Fruit fly (Drosophila melanogaster): Measurements from ENCODE around the gene axed.

The axed gene

dm6 chr3L:6576709-6577108 is 32.4 kb upstream of the axed start (continued):
- TF ChIP-seq pros (GFP tag; optimal IDR thresholded peaks at IDR 0.05): no peak
- no peak for TF ChIP-seq lola (GFP tag; optimal IDR thresholded peaks at IDR 0.05)
- TF ChIP-seq YL-1 (GFP tag; optimal IDR thresholded peaks at IDR 0.05): no peak
- no peak for TF ChIP-seq dmrt11E (tag; optimal IDR thresholded peaks at IDR 0.05)
- TF ChIP-seq CG7928 (GFP tag; optimal IDR thresholded peaks at IDR 0.05): no peak
- peak; percentile 25 for TF ChIP-seq CG18619 (GFP tag; optimal IDR thresholded peaks at IDR 0.05)
- TF ChIP-seq CG8359 (GFP tag; optimal IDR thresholded peaks at IDR 0.05; ENCODE audit: borderline replicate concordance): no peak
- TF ChIP-seq BEAF-32 (GFP tag; optimal IDR thresholded peaks at IDR 0.05): no peak
- no peak for TF ChIP-seq CG34224 (GFP tag; IDR thresholded peaks at IDR 0.05; ENCODE audit: partially characterized antibody)
- peak; percentile 37 for TF ChIP-seq CG14667 (GFP tag; IDR thresholded peaks at IDR 0.05)
- TF ChIP-seq gfzf (GFP tag; optimal IDR thresholded peaks at IDR 0.05): no peak
- TF ChIP-seq CG14860 (GFP tag; IDR thresholded peaks at IDR 0.05; ENCODE audit: partially characterized antibody): no peak
- TF ChIP-seq CG11504 (tag; optimal IDR thresholded peaks at IDR 0.05): peak; percentile 82
- TF ChIP-seq CG12219 (GFP tag; optimal IDR thresholded peaks at IDR 0.05): peak; percentile 68
- TF ChIP-seq tap (tag; optimal IDR thresholded peaks at IDR 0.05): peak; percentile 59
- TF ChIP-seq CG1024 (GFP tag; IDR thresholded peaks at IDR 0.05): peak; percentile 55; the same call in 1 of the 2 replicates
- 0 out of 2 replicates have a peak, but pooled peaks have one; percentile 28 for TF ChIP-seq CG43689 (GFP tag; IDR thresholded peaks at IDR 0.05)
- TF ChIP-seq CG13287 (GFP tag; IDR thresholded peaks at IDR 0.05; ENCODE audit: partially characterized antibody): no peak
- peak; percentile 47; the same call in 1 of the 3 replicates for TF ChIP-seq Dbx (GFP tag; IDR thresholded peaks at IDR 0.05)
- peak; percentile 42; the same call in 1 of the 2 replicates for TF ChIP-seq CG9932 (GFP tag; IDR thresholded peaks at IDR 0.05)
- TF ChIP-seq sna (GFP tag; IDR thresholded peaks at IDR 0.05; ENCODE audit: partially characterized antibody): no peak
- peak; percentile 23 for TF ChIP-seq CG10274 (GFP tag; optimal IDR thresholded peaks at IDR 0.05)
- TF ChIP-seq B-H1 (GFP tag; IDR thresholded peaks at IDR 0.05): peak; percentile 65
- no peak for TF ChIP-seq hb (GFP tag; IDR thresholded peaks at IDR 0.05; ENCODE audit: partially characterized antibody)
- TF ChIP-seq CG11695 (GFP tag; IDR thresholded peaks at IDR 0.05): peak; percentile 60; the same call in 2 of the 3 replicates
- no peak for TF ChIP-seq CG10431 (GFP tag; optimal IDR thresholded peaks at IDR 0.05)
- TF ChIP-seq CG10959 (GFP tag; IDR thresholded peaks at IDR 0.05): no peak
- peak; percentile 57 for TF ChIP-seq CG13296 (GFP tag; optimal IDR thresholded peaks at IDR 0.05)
- no peak for TF ChIP-seq CG12155 (GFP tag; optimal IDR thresholded peaks at IDR 0.05)
- TF ChIP-seq pum (GFP tag; optimal IDR thresholded peaks at IDR 0.05): peak; percentile 41
- TF ChIP-seq CG34422 (GFP tag; IDR thresholded peaks at IDR 0.05): 0 out of 3 replicates have a peak, but pooled peaks have one; percentile 64
- peak; percentile 81 for TF ChIP-seq Ada2b (GFP tag; IDR thresholded peaks at IDR 0.05)
- TF ChIP-seq Mad (GFP tag; optimal IDR thresholded peaks at IDR 0.05): peak; percentile 34
- no peak for TF ChIP-seq HLH4C (GFP tag; IDR thresholded peaks at IDR 0.05; ENCODE audit: partially characterized antibody)
- TF ChIP-seq Chrac-16 (GFP tag; optimal IDR thresholded peaks at IDR 0.05): peak; percentile 14
- TF ChIP-seq CG1529 (GFP tag; optimal IDR thresholded peaks at IDR 0.05): peak; percentile 6
- TF ChIP-seq CrebB (tag; optimal IDR thresholded peaks at IDR 0.05): peak; percentile 27
- no peak for TF ChIP-seq wek (GFP tag; optimal IDR thresholded peaks at IDR 0.05)
- peak; percentile 34 for TF ChIP-seq CG9876 (GFP tag; optimal IDR thresholded peaks at IDR 0.05)
- TF ChIP-seq ken (GFP tag; IDR thresholded peaks at IDR 0.05): peak; percentile 63; the same call in 1 of the 3 replicates
- TF ChIP-seq cato (GFP tag; optimal IDR thresholded peaks at IDR 0.05; ENCODE audit: borderline replicate concordance): peak; percentile 19
- TF ChIP-seq crp (GFP tag; optimal IDR thresholded peaks at IDR 0.05): no peak
- no peak for TF ChIP-seq CG17829 (tag; optimal IDR thresholded peaks at IDR 0.05)
- TF ChIP-seq nerfin-2 (GFP tag; IDR thresholded peaks at IDR 0.05; ENCODE audit: partially characterized antibody): no peak
- no peak for TF ChIP-seq shn (GFP tag; optimal IDR thresholded peaks at IDR 0.05)
- TF ChIP-seq CG17385 (GFP tag; optimal IDR thresholded peaks at IDR 0.05): peak; percentile 57
- no peak for TF ChIP-seq CG18476 (GFP tag; optimal IDR thresholded peaks at IDR 0.05)
- TF ChIP-seq HmgD (GFP tag; optimal IDR thresholded peaks at IDR 0.05): no peak
- TF ChIP-seq CG9727 (GFP tag; optimal IDR thresholded peaks at IDR 0.05): peak; percentile 27

All from whole organism, embryonic.